Fruit fly (Drosophila melanogaster) whole organism, embryonic: ENCODE data around the gene CG32073.

Source experiments
- Ada2b ChIP-seq: fragments of 200-800 bp; sonication (Bioruptor generic); IDR thresholded peaks from 2 replicates; pipeline ENCODE4 v1.3.6; 2022; ENCODE audit warnings: missing biosample characterization, missing genetic modification characterization
- Adf1 ChIP-seq: fragments of 200-800 bp; sonication (Bioruptor generic); IDR thresholded peaks from 2 replicates; pipeline ENCODE4 v1.3.6; 2022; ENCODE audit warnings: missing biosample characterization, missing genetic modification characterization
- CG1024 ChIP-seq: fragments of 200-800 bp; sonication (Bioruptor generic); IDR thresholded peaks from 2 replicates; pipeline ENCODE4 v1.3.6; 2022; ENCODE audit warnings: missing biosample characterization, missing genetic modification characterization
- CG10565 ChIP-seq: fragments of 200-800 bp; sonication (Bioruptor generic); optimal IDR thresholded peaks from 3 replicates; lab custom pipeline; 2016; ENCODE audit warnings: missing biosample characterization, mild to moderate bottlenecking, missing genetic modification characterization
- CG11456 ChIP-seq: fragments of 200-800 bp; sonication (Bioruptor generic); IDR thresholded peaks from 3 replicates; pipeline ENCODE4 v1.3.6; 2022; ENCODE audit warnings: missing biosample characterization, missing genetic modification characterization
- CG12236 ChIP-seq: fragments of 200-800 bp; sonication (Bioruptor generic); optimal IDR thresholded peaks from 2 replicates; lab custom pipeline; 2016; ENCODE audit warnings: missing biosample characterization, missing genetic modification characterization
- CG12299 ChIP-seq: fragments of 200-800 bp; sonication (Bioruptor generic); optimal IDR thresholded peaks from 2 replicates; lab custom pipeline; 2018; ENCODE audit warnings: missing biosample characterization, mild to moderate bottlenecking, missing genetic modification characterization
- CG1233 ChIP-seq: fragments of 200-800 bp; sonication (Bioruptor generic); optimal IDR thresholded peaks from 4 replicates; lab custom pipeline; 2018; ENCODE audit warnings: missing biosample characterization, mild to moderate bottlenecking, missing genetic modification characterization
- CG13424 ChIP-seq: fragments of 200-800 bp; sonication (Bioruptor generic); optimal IDR thresholded peaks from 2 replicates; lab custom pipeline; 2019; ENCODE audit warnings: missing biosample characterization, mild to moderate bottlenecking, missing genetic modification characterization, moderate library complexity
- CG15696 ChIP-seq: fragments of 200-800 bp; sonication (Bioruptor generic); optimal IDR thresholded peaks from 2 replicates; lab custom pipeline; 2019; ENCODE audit warnings: missing biosample characterization, mild to moderate bottlenecking, missing genetic modification characterization, moderate library complexity
- CG16863 ChIP-seq: fragments of 200-800 bp; sonication (Bioruptor generic); optimal IDR thresholded peaks from 3 replicates; lab custom pipeline; 2016; ENCODE audit warnings: missing biosample characterization, missing genetic modification characterization
- CG32772 ChIP-seq: fragments of 200-800 bp; sonication (Bioruptor generic); IDR thresholded peaks from 2 replicates; pipeline ENCODE4 v1.3.6; 2022; ENCODE audit warnings: missing biosample characterization, missing genetic modification characterization
- CG34224 ChIP-seq: fragments of 200-800 bp; sonication (Bioruptor generic); IDR thresholded peaks from 3 replicates; pipeline ENCODE4 v1.3.6; 2022; ENCODE audit warnings: missing biosample characterization, missing genetic modification characterization; ENCODE audit not compliant: partially characterized antibody
- CG3726 ChIP-seq: fragments of 200-800 bp; sonication (Bioruptor generic); IDR thresholded peaks from 3 replicates; pipeline ENCODE4, ENCODE4 v1.3.6; 2022; ENCODE audit warnings: missing biosample characterization, missing genetic modification characterization
- CG4854 ChIP-seq: fragments of 200-800 bp; sonication (Bioruptor generic); optimal IDR thresholded peaks from 2 replicates; lab custom pipeline; 2016; ENCODE audit warnings: missing biosample characterization, missing genetic modification characterization, inconsistent platforms
- CG6689 ChIP-seq: fragments of 200-800 bp; sonication (Bioruptor generic); IDR thresholded peaks from 2 replicates; pipeline ENCODE4 v1.3.6; 2022; ENCODE audit warnings: missing biosample characterization, missing genetic modification characterization
- CG6854 ChIP-seq: fragments of 200-800 bp; sonication (Bioruptor generic); optimal IDR thresholded peaks from 3 replicates; lab custom pipeline; 2017; ENCODE audit warnings: missing biosample characterization, mild to moderate bottlenecking, missing genetic modification characterization
- CG7271 ChIP-seq: fragments of 200-800 bp; sonication (Bioruptor generic); optimal IDR thresholded peaks from 2 replicates; lab custom pipeline; 2018; ENCODE audit warnings: missing biosample characterization, mild to moderate bottlenecking, missing genetic modification characterization, moderate library complexity
- CG7372 ChIP-seq: fragments of 200-800 bp; sonication (Bioruptor generic); IDR thresholded peaks from 2 replicates; pipeline ENCODE4 v1.3.6; 2022; ENCODE audit warnings: missing biosample characterization, missing genetic modification characterization
- CG7987 ChIP-seq: fragments of 200-800 bp; sonication (Bioruptor generic); optimal IDR thresholded peaks from 2 replicates; lab custom pipeline; 2018; ENCODE audit warnings: missing biosample characterization, mild to moderate bottlenecking, missing genetic modification characterization, moderate library complexity
- CG8089 ChIP-seq: fragments of 200-800 bp; sonication (Bioruptor generic); optimal IDR thresholded peaks from 3 replicates; lab custom pipeline; 2016; ENCODE audit warnings: missing biosample characterization, missing genetic modification characterization
- CG8388 ChIP-seq: fragments of 200-800 bp; sonication (Bioruptor generic); optimal IDR thresholded peaks from 2 replicates; lab custom pipeline; 2019; ENCODE audit warnings: missing biosample characterization, mild to moderate bottlenecking, missing genetic modification characterization, moderate library complexity
- CG9932 ChIP-seq: fragments of 200-800 bp; sonication (Bioruptor generic); IDR thresholded peaks from 2 replicates; pipeline ENCODE4 v1.3.6; 2022; ENCODE audit warnings: missing biosample characterization, missing genetic modification characterization
- CTCF ChIP-seq: fragments of 200-800 bp; sonication (Bioruptor generic); optimal IDR thresholded peaks from 2 replicates; lab custom pipeline; 2017; ENCODE audit warnings: missing biosample characterization, mild to moderate bottlenecking, missing genetic modification characterization, moderate library complexity
- Dad ChIP-seq: fragments of 200-800 bp; sonication (Bioruptor generic); optimal IDR thresholded peaks from 3 replicates; lab custom pipeline; 2016; ENCODE audit warnings: missing biosample characterization, missing genetic modification characterization
- Dfd ChIP-seq, 2 experiments: fragments of >200 bp; optimal IDR thresholded peaks; 2 replicates each; lab custom pipeline; 2017; ENCODE audit warnings: missing biosample characterization in 2 of 2, missing genetic modification characterization in 2 of 2
- Drgx ChIP-seq: fragments of 200-800 bp; sonication (Bioruptor generic); IDR thresholded peaks from 2 replicates; pipeline ENCODE4 v1.3.6; 2022; ENCODE audit warnings: missing biosample characterization, missing genetic modification characterization
- Hand ChIP-seq: fragments of 200-800 bp; sonication (Bioruptor generic); optimal IDR thresholded peaks from 2 replicates; lab custom pipeline; 2017; ENCODE audit warnings: mild to moderate bottlenecking, missing biosample characterization, missing genetic modification reagents, missing genetic modification characterization
- Hey ChIP-seq: fragments of 200-800 bp; sonication (Bioruptor generic); optimal IDR thresholded peaks from 3 replicates; lab custom pipeline; 2018; ENCODE audit warnings: missing biosample characterization, mild to moderate bottlenecking, missing genetic modification characterization
- Lhr ChIP-seq: fragments of 200-800 bp; sonication (Bioruptor generic); optimal IDR thresholded peaks from 3 replicates; lab custom pipeline; 2017; ENCODE audit warnings: mild to moderate bottlenecking, missing biosample characterization, missing genetic modification reagents, missing genetic modification characterization
- Ptx1 ChIP-seq: fragments of 200-800 bp; sonication (Bioruptor generic); IDR thresholded peaks from 2 replicates; pipeline ENCODE4 v1.3.6; 2022; ENCODE audit warnings: missing biosample characterization, missing genetic modification characterization
- Six4 ChIP-seq: fragments of 200-800 bp; sonication (Bioruptor generic); optimal IDR thresholded peaks from 2 replicates; lab custom pipeline; 2016; ENCODE audit warnings: missing biosample characterization, missing genetic modification characterization
- Sox102F ChIP-seq: fragments of 200-800 bp; sonication (Bioruptor generic); optimal IDR thresholded peaks from 2 replicates; lab custom pipeline; 2018; ENCODE audit warnings: missing biosample characterization, mild to moderate bottlenecking, missing genetic modification characterization, moderate library complexity
- Ssrp ChIP-seq: fragments of 200-800 bp; sonication (Bioruptor generic); optimal IDR thresholded peaks from 2 replicates; lab custom pipeline; 2018; ENCODE audit warnings: missing biosample characterization, mild to moderate bottlenecking, missing genetic modification characterization, moderate library complexity
- ci ChIP-seq: fragments of 200-800 bp; sonication (Bioruptor generic); IDR thresholded peaks from 3 replicates; pipeline ENCODE4 v1.3.6; 2022; ENCODE audit warnings: missing biosample characterization, missing genetic modification characterization
- cwo ChIP-seq: fragments of 200-800 bp; sonication (Bioruptor generic); optimal IDR thresholded peaks from 3 replicates; lab custom pipeline; 2017; ENCODE audit warnings: missing biosample characterization, missing genetic modification characterization, mild to moderate bottlenecking, moderate library complexity, missing genetic modification reagents
- exex ChIP-seq: fragments of 200-800 bp; sonication (Bioruptor generic); optimal IDR thresholded peaks from 4 replicates; lab custom pipeline; 2018; ENCODE audit warnings: missing biosample characterization, mild to moderate bottlenecking, missing genetic modification characterization, moderate library complexity
- gcm ChIP-seq: fragments of 200-800 bp; sonication (Bioruptor generic); optimal IDR thresholded peaks from 2 replicates; lab custom pipeline; 2019; ENCODE audit warnings: missing biosample characterization, mild to moderate bottlenecking, missing genetic modification characterization, moderate library complexity
- gcm2 ChIP-seq: fragments of 200-800 bp; sonication (Bioruptor generic); optimal IDR thresholded peaks from 2 replicates; lab custom pipeline; 2016; ENCODE audit warnings: missing biosample characterization, missing genetic modification characterization
- hb ChIP-seq: fragments of 200-800 bp; sonication (Bioruptor generic); IDR thresholded peaks from 3 replicates; pipeline ENCODE4 v1.3.6; 2022; ENCODE audit warnings: missing biosample characterization, missing genetic modification characterization; ENCODE audit not compliant: partially characterized antibody
- kni ChIP-seq: fragments of 200-800 bp; sonication (Bioruptor generic); optimal IDR thresholded peaks from 3 replicates; lab custom pipeline; 2017; ENCODE audit warnings: mild to moderate bottlenecking, missing biosample characterization, missing genetic modification reagents, missing genetic modification characterization
- lilli ChIP-seq: fragments of 200-800 bp; sonication (Bioruptor generic); optimal IDR thresholded peaks from 3 replicates; lab custom pipeline; 2016; ENCODE audit warnings: missing biosample characterization, missing genetic modification characterization
- org-1 ChIP-seq: fragments of 200-800 bp; sonication (Bioruptor generic); optimal IDR thresholded peaks from 2 replicates; lab custom pipeline; 2017; ENCODE audit warnings: missing biosample characterization, missing genetic modification characterization
- pan ChIP-seq, 4 experiments: fragments of >200 bp in 3 of 4; fragments of 200-800 bp in 1 of 4; sonication (Bioruptor generic) in 1 of 4; optimal IDR thresholded peaks in 3 of 4; IDR thresholded peaks in 1 of 4; 2 replicates each; pipeline versions ENCODE4 v1.3.6 to Lab custom; 2017 to 2022; ENCODE audit warnings: missing biosample characterization in 2 of 4, missing genetic modification characterization in 2 of 4, mixed read lengths in 1 of 4
- pnt ChIP-seq: fragments of 200-800 bp; sonication (Bioruptor generic); optimal IDR thresholded peaks from 3 replicates; lab custom pipeline; 2016; ENCODE audit warnings: missing biosample characterization, missing genetic modification characterization
- schlank ChIP-seq: fragments of 200-800 bp; sonication (Bioruptor generic); optimal IDR thresholded peaks from 2 replicates; lab custom pipeline; 2018; ENCODE audit warnings: missing biosample characterization, mild to moderate bottlenecking, missing genetic modification characterization
- tio ChIP-seq: fragments of 200-800 bp; sonication (Bioruptor generic); optimal IDR thresholded peaks from 2 replicates; lab custom pipeline; 2017; ENCODE audit warnings: missing biosample characterization, missing genetic modification characterization, inconsistent platforms
- toy ChIP-seq: fragments of 200-800 bp; sonication (Bioruptor generic); IDR thresholded peaks from 2 replicates; pipeline ENCODE4 v1.3.6; 2022; ENCODE audit warnings: missing biosample characterization, missing genetic modification characterization
- zen2 ChIP-seq: fragments of 200-800 bp; sonication (Bioruptor generic); IDR thresholded peaks from 3 replicates; pipeline ENCODE4 v1.3.6; 2022; ENCODE audit warnings: missing biosample characterization, missing genetic modification characterization; ENCODE audit not compliant: partially characterized antibody

CG32073 gene

dm6 chr3L:11118627-11119395 lies 11.4 kb upstream of the CG32073 start (continued):
- TF ChIP-seq Ada2b (no peak), Lhr (peak; percentile 37), CG13424 (tag; lab: Kevin White, UChicago) (peak; percentile 72), CG11456 (GFP tag; lab: Robert Waterston, UW) (peak; percentile 81; the same call in 2 of the 3 replicates), hb (GFP tag; lab: Robert Waterston, UW) (no peak), zen2 (GFP tag; lab: Robert Waterston, UW) (no peak), CG8089 (peak; percentile 74), cwo (GFP tag; lab: Kevin White, UChicago) (peak; percentile 55), tio (GFP tag; lab: Kevin White, UChicago) (no peak), CG7271 (tag; lab: Kevin White, UChicago) (peak; percentile 71), CG12299 (tag; lab: Kevin White, UChicago) (peak; percentile 87), Ptx1 (GFP tag; lab: Robert Waterston, UW) (no peak), gcm2 (peak; percentile 60), exex (peak; percentile 68), CG6689 (GFP tag; lab: Robert Waterston, UW) (peak; percentile 61), CG10565 (no peak), Six4 (GFP tag; lab: Kevin White, UChicago) (no peak), pnt (peak; percentile 48), CG32772 (GFP tag; lab: Robert Waterston, UW) (no peak), CG3726 (GFP tag; lab: Robert Waterston, UW) (no peak), toy (GFP tag; lab: Robert Waterston, UW) (no peak), Dfd (GFP tag; optimal IDR thresholded peaks at IDR 0.05; lab: Kevin White, UChicago) (no peak), CG8388 (GFP tag; lab: Kevin White, UChicago) (peak; percentile 20), Dad (GFP tag; lab: Kevin White, UChicago) (peak; percentile 60), CG9932 (peak; percentile 57), Ssrp (tag; lab: Kevin White, UChicago) (peak; percentile 2), kni (GFP tag; lab: Kevin White, UChicago) (peak; percentile 99), CG15696 (tag; lab: Kevin White, UChicago) (peak; percentile 88), Sox102F (GFP tag; lab: Kevin White, UChicago) (no peak), CG1024 (GFP tag; lab: Robert Waterston, UW) (peak; percentile 68; the same call in 1 of the 2 replicates), org-1 (peak; percentile 75), CG7372 (GFP tag; lab: Robert Waterston, UW) (no peak), CG7987 (GFP tag; lab: Kevin White, UChicago) (peak; percentile 89), gcm (peak; percentile 66), pan (optimal IDR thresholded peaks at IDR 0.05; lab: Kevin White, UChicago) (no peak), pan (GFP tag; optimal IDR thresholded peaks at IDR 0.05 in 1 of 2, IDR thresholded peaks at IDR 0.05 in 1 of 2) (peak in 1 of 2 experiments; percentile 47), CG12236 (GFP tag; lab: Kevin White, UChicago) (peak; percentile 83), CG4854 (GFP tag; lab: Kevin White, UChicago) (peak; percentile 34), lilli (GFP tag; lab: Kevin White, UChicago) (no peak), CG34224 (GFP tag; lab: Robert Waterston, UW) (peak; percentile 12; the same call in 1 of the 3 replicates), Hand (GFP tag; lab: Kevin White, UChicago) (peak; percentile 58), CTCF (GFP tag; lab: Kevin White, UChicago) (peak; percentile 6), CG1233 (peak; percentile 91), Hey (tag; lab: Kevin White, UChicago) (peak; percentile 84), ci (GFP tag; lab: Robert Waterston, UW) (peak; percentile 92), schlank (peak; percentile 85), Drgx (GFP tag; lab: Robert Waterston, UW) (peak; percentile 53; the same call in 1 of the 2 replicates), Adf1 (peak; percentile 77), CG6854 (GFP tag; lab: Kevin White, UChicago) (peak; percentile 71), CG16863 (peak; percentile 54)
